Worm (Caenorhabditis elegans) whole organism, midembryonic: ENCODE data around the gene T23F11.11.

Experiments
- T22C8.4 ChIP-seq: fragments of 200-800 bp; sonication (Bioruptor generic); IDR thresholded peaks from 2 replicates; pipeline ENCODE4 v1.3.6; 2022; ENCODE audit warnings: missing genetic modification characterization, missing compliant biosample characterization
- cog-1 ChIP-seq: sonication (generic microtip); optimal IDR thresholded peaks from 2 replicates; lab custom pipeline; 2016; ENCODE audit warnings: missing genetic modification characterization, missing compliant biosample characterization
- flt-1 ChIP-seq: fragments of 200-800 bp; sonication (Bioruptor generic); IDR thresholded peaks from 2 replicates; pipeline ENCODE4 v1.3.6; 2022; ENCODE audit warnings: missing genetic modification characterization, missing compliant biosample characterization
- klf-2 ChIP-seq: fragments of 200-800 bp; sonication (Bioruptor generic); conservative IDR thresholded peaks from 2 replicates; pipeline ENCODE4 v1.3.6; 2022; ENCODE audit warnings: missing genetic modification reagents, missing genetic modification characterization, missing compliant biosample characterization
- med-1 ChIP-seq: sonication (generic microtip); optimal IDR thresholded peaks from 2 replicates; lab custom pipeline; 2017; ENCODE audit warnings: missing genetic modification characterization, mild to moderate bottlenecking, missing compliant biosample characterization, antibody characterized with exemption, missing genetic modification reagents; ENCODE audit not compliant: insufficient read depth
- ref-1 ChIP-seq: fragments of 200-800 bp; sonication (Bioruptor generic); conservative IDR thresholded peaks from 2 replicates; pipeline ENCODE4 v1.3.6; 2022; ENCODE audit warnings: missing genetic modification reagents, missing genetic modification characterization, missing compliant biosample characterization
- tab-1 ChIP-seq: fragments of 200-800 bp; sonication (Bioruptor generic); IDR thresholded peaks from 2 replicates; pipeline ENCODE4 v1.3.6; 2022; ENCODE audit warnings: missing genetic modification characterization, missing compliant biosample characterization
- ztf-23 ChIP-seq: fragments of 200-800 bp; sonication (Bioruptor generic); IDR thresholded peaks from 2 replicates; pipeline ENCODE4 v1.3.6; 2022; ENCODE audit warnings: missing genetic modification reagents, missing genetic modification characterization, missing compliant biosample characterization
- ztf-29 ChIP-seq: fragments of 200-800 bp; sonication (Bioruptor generic); IDR thresholded peaks from 2 replicates; pipeline ENCODE4 v1.3.6; 2022; ENCODE audit warnings: missing genetic modification reagents, missing genetic modification characterization, missing compliant biosample characterization

Gene T23F11.11

DNA sequence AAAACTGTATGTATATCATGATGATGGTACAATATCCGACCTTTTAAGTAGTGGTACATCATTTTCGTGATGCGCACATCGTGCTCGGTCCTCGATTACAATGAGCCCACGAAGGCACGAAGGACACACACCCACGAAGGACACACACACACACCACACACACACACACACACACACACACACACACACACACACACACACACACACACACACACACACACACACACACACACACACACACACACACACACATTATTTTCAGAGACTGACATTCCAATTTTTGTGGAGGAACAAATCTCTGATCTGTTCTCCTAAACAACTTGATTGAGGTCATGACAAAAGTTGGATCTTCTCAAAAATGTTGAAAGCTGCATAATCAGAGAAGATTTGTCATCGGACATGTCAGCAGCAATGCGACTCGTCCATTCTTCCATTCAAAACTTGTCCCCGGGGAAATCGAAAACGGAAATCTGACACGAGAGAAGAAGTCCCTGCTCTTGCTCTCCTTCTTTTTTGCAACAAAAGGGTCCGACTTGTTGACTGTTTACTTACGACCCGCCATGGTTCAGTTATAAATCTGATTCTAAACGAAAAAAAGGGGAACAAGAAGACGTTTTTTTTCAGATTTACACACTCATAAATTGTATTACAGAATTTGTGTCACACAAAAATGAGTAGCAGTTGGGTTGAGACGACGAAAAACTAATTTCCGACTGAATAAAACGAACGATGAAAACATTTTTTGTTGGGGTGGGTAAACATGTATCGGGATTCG, 45.1 kb downstream of the T23F11.11 start:
- TF ChIP-seq med-1 (GFP tag; lab: Kevin White, UChicago) (no peak), ref-1 (GFP tag; lab: Robert Waterston, UW) (no peak)

- TF ChIP-seq ztf-29 (GFP tag; lab: Robert Waterston, UW): no peak
- no peak for TF ChIP-seq ztf-23 (GFP tag; lab: Robert Waterston, UW)
- no peak for TF ChIP-seq T22C8.4 (GFP tag; lab: Robert Waterston, UW)
- TF ChIP-seq med-1 (GFP tag; lab: Kevin White, UChicago): no peak
- TF ChIP-seq cog-1 (tag; lab: Kevin White, UChicago): no peak
- no peak for TF ChIP-seq klf-2
- TF ChIP-seq tab-1 (GFP tag; lab: Robert Waterston, UW): no peak
- no peak for TF ChIP-seq flt-1 (GFP tag; lab: Robert Waterston, UW)
- no peak for TF ChIP-seq ref-1 (GFP tag; lab: Robert Waterston, UW)
Observed at ce11 chrIII:4622375-4623130, 48.8 kb downstream of the T23F11.11 start, which contains the start of gene lron-5. Gene lron-5 (plus strand): TSS chrIII:4623029.
